Fruit fly (Drosophila melanogaster): Measurements from ENCODE around the gene kek3.

Gene kek3

DNA sequence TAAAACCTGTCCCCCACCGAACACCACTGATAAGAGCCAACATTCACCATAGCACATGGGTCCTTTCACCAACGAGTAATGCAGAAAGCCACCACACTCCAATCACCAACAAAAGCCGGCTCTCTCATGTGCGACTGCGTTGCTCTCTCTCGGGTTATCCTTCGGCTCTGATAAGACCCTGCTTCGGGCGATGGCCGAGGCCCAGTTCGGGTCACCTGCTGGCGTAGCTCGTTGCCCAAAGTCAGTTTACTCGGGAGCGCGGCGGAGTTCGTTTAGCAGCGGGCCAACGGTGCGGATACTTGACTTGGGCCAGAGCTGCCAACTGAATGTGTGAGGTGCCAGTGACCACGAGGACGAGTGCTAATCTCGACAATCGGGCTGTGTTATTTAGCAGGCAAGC, at the start of gene kek3:
Gene kek3, plus strand, starts transcription at position 244 of the 400 bp plus-strand sequence.
- TF ChIP-seq CG15710 (tag; optimal IDR thresholded peaks at IDR 0.05): no peak
- TF ChIP-seq CG13204 (GFP tag; optimal IDR thresholded peaks at IDR 0.05): no peak
- TF ChIP-seq CG8159 (tag; optimal IDR thresholded peaks at IDR 0.05): no peak
- no peak for TF ChIP-seq CG4496 (GFP tag; IDR thresholded peaks at IDR 0.05)
- TF ChIP-seq Pif1B (GFP tag; optimal IDR thresholded peaks at IDR 0.05): no peak
- TF ChIP-seq CG9948 (tag; optimal IDR thresholded peaks at IDR 0.05): no peak
- TF ChIP-seq CG17806 (tag; optimal IDR thresholded peaks at IDR 0.05): no peak
- TF ChIP-seq CG14655 (GFP tag; optimal IDR thresholded peaks at IDR 0.05): no peak
- TF ChIP-seq fd96Ca (GFP tag; IDR thresholded peaks at IDR 0.05): no peak
- TF ChIP-seq CG34367 (tag; optimal IDR thresholded peaks at IDR 0.05): no peak
- no peak for TF ChIP-seq CG8301 (tag; optimal IDR thresholded peaks at IDR 0.05)
- no peak for TF ChIP-seq gl (tag; optimal IDR thresholded peaks at IDR 0.05)
- TF ChIP-seq Ets98B (GFP tag; IDR thresholded peaks at IDR 0.05): no peak
- no peak for TF ChIP-seq EcR (GFP tag; optimal IDR thresholded peaks at IDR 0.05)
- TF ChIP-seq CG10348 (GFP tag; IDR thresholded peaks at IDR 0.05): no peak
- TF ChIP-seq Snoo (tag; optimal IDR thresholded peaks at IDR 0.05): no peak
- no peak for TF ChIP-seq rn (GFP tag; IDR thresholded peaks at IDR 0.05)
- TF ChIP-seq CG32121 (GFP tag; IDR thresholded peaks at IDR 0.05): no peak
- TF ChIP-seq Pif1A (GFP tag; optimal IDR thresholded peaks at IDR 0.05): no peak
- no peak for TF ChIP-seq CG12605 (GFP tag; IDR thresholded peaks at IDR 0.05)

DNA sequence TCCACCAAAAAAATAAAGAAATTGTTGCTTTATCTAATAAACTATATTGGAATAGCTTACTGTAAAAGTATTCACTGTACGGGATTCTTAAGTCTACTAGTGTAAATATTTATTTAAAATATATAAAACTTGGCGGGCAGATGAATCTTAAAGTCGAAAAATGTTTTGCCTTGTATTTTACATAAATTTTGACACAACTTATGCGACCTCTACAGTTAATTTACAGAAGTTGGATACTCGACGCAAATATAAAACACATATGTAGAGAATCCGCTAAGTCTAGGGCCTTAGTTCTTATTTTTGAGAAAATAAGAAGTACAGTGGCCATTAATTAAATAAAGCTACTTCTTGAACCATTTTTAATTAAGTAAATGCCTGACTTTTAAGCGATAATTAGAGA, 48.0 kb upstream of the kek3 start:
- TF ChIP-seq Snoo (tag; optimal IDR thresholded peaks at IDR 0.05) (no peak), CG14655 (GFP tag; optimal IDR thresholded peaks at IDR 0.05) (no peak), CG4496 (GFP tag; IDR thresholded peaks at IDR 0.05) (no peak), gl (tag; optimal IDR thresholded peaks at IDR 0.05) (no peak), CG9948 (tag; optimal IDR thresholded peaks at IDR 0.05) (no peak), CG12605 (GFP tag; IDR thresholded peaks at IDR 0.05) (no peak), CG13204 (GFP tag; optimal IDR thresholded peaks at IDR 0.05) (no peak), CG15710 (tag; optimal IDR thresholded peaks at IDR 0.05) (no peak), CG8159 (tag; optimal IDR thresholded peaks at IDR 0.05) (no peak), CG32121 (GFP tag; IDR thresholded peaks at IDR 0.05) (no peak), CG34367 (tag; optimal IDR thresholded peaks at IDR 0.05) (no peak)

DNA sequence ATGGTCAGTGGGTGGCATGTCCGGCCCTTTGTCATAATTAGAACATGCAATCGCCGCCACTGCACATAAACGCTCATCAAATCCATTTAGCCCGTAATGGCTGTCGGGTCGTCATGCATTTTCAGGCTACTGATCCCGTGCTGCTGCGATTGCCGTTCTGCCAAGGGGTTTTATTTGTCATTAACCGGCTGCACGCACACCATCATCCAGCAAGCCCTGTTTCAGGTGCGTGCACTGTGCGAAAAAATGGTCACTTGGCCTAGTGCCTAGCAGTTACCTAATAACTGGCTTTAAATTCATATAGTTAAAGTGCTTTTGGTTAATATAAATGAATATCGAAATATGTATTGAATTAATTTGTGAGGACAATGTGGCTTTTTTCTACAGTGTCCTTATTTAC, 15.1 kb upstream of the kek3 start:
- no peak for TF ChIP-seq CG8159 (tag; optimal IDR thresholded peaks at IDR 0.05)
- TF ChIP-seq Pif1B (GFP tag; optimal IDR thresholded peaks at IDR 0.05): no peak
- no peak for TF ChIP-seq D1 (tag; optimal IDR thresholded peaks at IDR 0.05)
- 0 out of 3 replicates have a peak, but pooled peaks have one; percentile 20 for TF ChIP-seq fd96Ca (GFP tag; IDR thresholded peaks at IDR 0.05)
- peak; percentile 42 for TF ChIP-seq CG14655 (GFP tag; optimal IDR thresholded peaks at IDR 0.05)
- TF ChIP-seq CG9948 (tag; optimal IDR thresholded peaks at IDR 0.05): no peak

DNA sequence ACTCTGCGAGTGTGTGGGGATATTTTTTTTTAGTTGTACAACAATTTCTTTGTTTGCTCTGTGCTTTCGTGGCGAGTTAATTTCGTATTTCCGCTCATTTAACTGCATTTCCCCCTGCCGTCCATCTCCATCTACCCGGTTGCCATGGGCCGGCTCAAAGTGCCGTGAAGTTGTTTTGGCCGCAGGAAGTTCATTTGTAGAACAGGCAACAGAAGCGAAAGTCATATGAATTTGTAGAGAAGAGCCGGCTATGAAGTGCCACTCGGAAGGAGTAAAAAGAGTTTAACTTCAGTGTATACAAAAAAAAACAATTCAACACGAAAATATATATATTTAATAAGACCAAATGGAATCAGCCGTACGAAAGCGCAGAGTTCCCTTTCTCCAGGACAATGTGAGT, 5.3 kb upstream of the kek3 start, which contains the start of gene Skadu:
Gene Skadu, plus strand, starts transcription at position 301 of the 400 bp plus-strand sequence.
- TF ChIP-seq Ets98B (GFP tag; IDR thresholded peaks at IDR 0.05) (no peak), CG13204 (GFP tag; optimal IDR thresholded peaks at IDR 0.05) (no peak), Snoo (tag; optimal IDR thresholded peaks at IDR 0.05) (no peak), gl (tag; optimal IDR thresholded peaks at IDR 0.05) (no peak), CG17806 (tag; optimal IDR thresholded peaks at IDR 0.05) (no peak), Pif1A (GFP tag; optimal IDR thresholded peaks at IDR 0.05) (no peak), EcR (GFP tag; optimal IDR thresholded peaks at IDR 0.05) (no peak), CG15710 (tag; optimal IDR thresholded peaks at IDR 0.05) (no peak), CG32121 (GFP tag; IDR thresholded peaks at IDR 0.05) (no peak), D1 (tag; optimal IDR thresholded peaks at IDR 0.05) (no peak)

DNA sequence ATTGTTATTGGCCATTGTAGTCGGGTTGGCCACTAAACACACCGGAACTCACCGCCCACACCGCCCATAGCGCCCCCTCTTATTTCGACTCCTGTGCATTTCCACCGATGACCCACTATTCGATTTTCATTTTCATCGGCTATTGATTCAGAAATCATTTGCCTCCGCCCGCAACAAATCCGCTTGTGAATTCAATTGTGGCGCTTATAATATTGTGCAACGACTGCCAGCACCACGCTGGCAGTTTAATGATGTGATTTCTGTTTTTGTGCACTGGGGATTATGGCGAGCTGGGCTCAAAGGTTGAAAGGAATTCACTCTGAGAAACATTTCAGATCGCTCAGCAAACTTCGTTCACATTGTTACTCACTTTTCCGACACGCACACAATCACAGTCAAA, 2.5 kb upstream of the kek3 start, which contains the start of gene CG15256:
Gene CG15256, plus strand, starts transcription at position 301 of the 400 bp plus-strand sequence.
- no peak for TF ChIP-seq Pif1A (GFP tag; optimal IDR thresholded peaks at IDR 0.05)
- TF ChIP-seq CG12605 (GFP tag; IDR thresholded peaks at IDR 0.05): no peak
- TF ChIP-seq Snoo (tag; optimal IDR thresholded peaks at IDR 0.05): no peak
- no peak for TF ChIP-seq EcR (GFP tag; optimal IDR thresholded peaks at IDR 0.05)
- no peak for TF ChIP-seq Ets98B (GFP tag; IDR thresholded peaks at IDR 0.05)
- no peak for TF ChIP-seq CG13204 (GFP tag; optimal IDR thresholded peaks at IDR 0.05)
- TF ChIP-seq D1 (tag; optimal IDR thresholded peaks at IDR 0.05): no peak
- TF ChIP-seq CG4496 (GFP tag; IDR thresholded peaks at IDR 0.05): no peak
- no peak for TF ChIP-seq CG34367 (tag; optimal IDR thresholded peaks at IDR 0.05)
- TF ChIP-seq CG10348 (GFP tag; IDR thresholded peaks at IDR 0.05): no peak
- no peak for TF ChIP-seq rn (GFP tag; IDR thresholded peaks at IDR 0.05)
- no peak for TF ChIP-seq fd96Ca (GFP tag; IDR thresholded peaks at IDR 0.05)
- no peak for TF ChIP-seq CG17806 (tag; optimal IDR thresholded peaks at IDR 0.05)
- TF ChIP-seq CG9948 (tag; optimal IDR thresholded peaks at IDR 0.05): no peak
- no peak for TF ChIP-seq CG15710 (tag; optimal IDR thresholded peaks at IDR 0.05)

DNA sequence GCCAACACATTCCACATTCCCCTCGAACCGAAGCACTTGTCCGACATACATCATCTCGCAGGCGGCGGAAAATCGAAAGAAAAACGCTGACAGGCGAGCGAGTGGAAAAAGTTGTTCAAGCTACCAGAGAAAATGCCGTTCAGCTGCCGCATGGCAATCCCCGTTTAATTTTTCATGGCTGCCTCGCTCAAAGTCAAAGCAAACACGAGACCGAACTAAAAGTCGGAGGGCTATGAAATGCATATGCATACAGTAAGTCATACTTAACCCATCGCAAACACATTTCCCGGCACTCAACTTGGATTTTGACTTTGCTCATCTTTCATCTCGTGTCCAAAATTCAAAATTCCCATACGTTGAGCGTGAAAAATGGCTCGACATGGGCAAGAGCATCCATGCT, 3.2 kb downstream of the kek3 start:
- TF ChIP-seq CG17806 (tag; optimal IDR thresholded peaks at IDR 0.05) (no peak), CG15710 (tag; optimal IDR thresholded peaks at IDR 0.05) (no peak), CG10348 (GFP tag; IDR thresholded peaks at IDR 0.05) (no peak)

DNA sequence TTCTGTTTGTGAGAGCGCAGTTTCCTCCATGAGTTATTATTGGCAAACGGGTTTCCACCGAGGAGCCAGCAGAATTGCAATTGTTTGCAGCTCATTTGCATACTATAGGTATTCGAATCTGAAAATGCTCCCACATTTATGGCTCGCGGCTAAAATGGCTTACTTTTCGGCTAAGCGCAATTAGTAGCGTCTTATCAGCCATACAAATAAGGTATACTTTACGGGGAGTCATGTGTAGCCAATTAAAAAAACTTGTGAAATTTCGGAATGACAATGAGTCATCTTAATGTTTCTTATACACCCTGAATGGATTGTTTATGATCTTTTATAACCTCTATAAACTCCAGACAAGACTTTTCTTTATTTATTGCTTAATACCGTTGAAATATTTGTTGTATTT, 56.6 kb downstream of the kek3 start:
- TF ChIP-seq CG10348 (GFP tag; IDR thresholded peaks at IDR 0.05) (no peak), CG15710 (tag; optimal IDR thresholded peaks at IDR 0.05) (no peak), CG8159 (tag; optimal IDR thresholded peaks at IDR 0.05) (no peak), CG4496 (GFP tag; IDR thresholded peaks at IDR 0.05) (no peak), CG12605 (GFP tag; IDR thresholded peaks at IDR 0.05) (no peak), CG17806 (tag; optimal IDR thresholded peaks at IDR 0.05) (no peak), D1 (tag; optimal IDR thresholded peaks at IDR 0.05) (no peak), fd96Ca (GFP tag; IDR thresholded peaks at IDR 0.05) (no peak), Ets98B (GFP tag; IDR thresholded peaks at IDR 0.05) (no peak)
